Fruit fly (Drosophila melanogaster) S2 (cell line): ENCODE measurements around the gene CG16903.

Source experiments
- CG8478 ChIP-seq: fragments of >200 bp; optimal IDR thresholded peaks from 2 replicates; lab custom pipeline; 2018
- CTCF ChIP-seq, 2 experiments: fragments of >200 bp; optimal IDR thresholded peaks; 2 replicates each; lab custom pipeline; 2018

DNA sequence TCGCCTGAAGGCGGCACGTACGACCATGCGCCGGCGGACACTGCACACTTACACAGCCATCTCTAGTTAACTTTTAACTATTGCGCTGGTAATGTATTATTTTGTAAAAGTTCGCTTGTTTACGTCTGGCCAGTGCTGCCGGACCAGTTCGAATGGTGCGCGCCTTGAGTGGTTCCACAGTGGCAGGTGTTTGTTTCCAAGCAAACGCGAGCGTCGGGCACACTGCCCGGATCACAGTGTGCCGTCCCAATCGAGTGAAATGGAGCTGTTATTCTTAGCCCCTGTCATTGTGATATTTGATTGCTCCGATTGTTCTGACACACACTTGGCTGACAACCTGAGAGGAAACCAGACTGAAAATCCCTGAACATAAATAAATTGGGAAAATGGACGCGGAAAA lies 6.9 kb downstream of the CG16903 start, which contains the start of gene CG4199:
- TF ChIP-seq CG8478 (lab: Kevin White, UChicago) = no peak
- TF ChIP-seq CTCF (optimal IDR thresholded peaks at IDR 0.05; lab: Kevin White, UChicago) = no peak
